Worm (Caenorhabditis elegans) whole organism, late embryonic: ENCODE measurements around the gene C36E6.8.

ENCODE experiments used
- C08G9.2 ChIP-seq: sonication (generic microtip); optimal IDR thresholded peaks from 2 replicates; lab custom pipeline; 2016; ENCODE audit warnings: mild to moderate bottlenecking, missing genetic modification characterization, moderate library complexity, missing compliant biosample characterization
- K09A11.1 ChIP-seq: sonication (generic microtip); optimal IDR thresholded peaks from 2 replicates; lab custom pipeline; 2017; ENCODE audit warnings: antibody characterized with exemption, mild to moderate bottlenecking, missing genetic modification characterization, missing compliant biosample characterization; ENCODE audit not compliant: insufficient read depth
- ahr-1 ChIP-seq: sonication (generic microtip); optimal IDR thresholded peaks from 2 replicates; lab custom pipeline; 2016; ENCODE audit warnings: missing genetic modification characterization, missing compliant biosample characterization
- ceh-18 ChIP-seq: sonication (generic microtip); optimal IDR thresholded peaks from 2 replicates; lab custom pipeline; 2016; ENCODE audit warnings: missing genetic modification characterization, missing compliant biosample characterization
- ceh-2 ChIP-seq: sonication (generic microtip); optimal IDR thresholded peaks from 2 replicates; lab custom pipeline; 2016; ENCODE audit warnings: missing genotype, missing genetic modification characterization, missing compliant biosample characterization
- ceh-45 ChIP-seq: fragments of 200-800 bp; sonication (Bioruptor generic); IDR thresholded peaks from 2 replicates; pipeline ENCODE4 v1.3.6; 2022; ENCODE audit warnings: missing genetic modification reagents, missing genetic modification characterization, missing compliant biosample characterization
- ceh-48 ChIP-seq: sonication (generic microtip); optimal IDR thresholded peaks from 2 replicates; lab custom pipeline; 2016; ENCODE audit warnings: missing genetic modification characterization, inconsistent platforms, missing compliant biosample characterization
- elt-2 ChIP-seq: sonication (generic microtip); optimal IDR thresholded peaks from 2 replicates; lab custom pipeline; 2016; ENCODE audit warnings: missing genetic modification reagents, missing genetic modification characterization, missing compliant biosample characterization
- fkh-6 ChIP-seq: sonication (generic microtip); optimal IDR thresholded peaks from 2 replicates; lab custom pipeline; 2016; ENCODE audit warnings: missing genetic modification characterization, missing compliant biosample characterization
- gmeb-2 ChIP-seq: sonication (generic microtip); optimal IDR thresholded peaks from 2 replicates; lab custom pipeline; 2016; ENCODE audit warnings: missing genetic modification characterization, inconsistent platforms, missing compliant biosample characterization
- hlh-13 ChIP-seq: fragments of 200-800 bp; sonication (Bioruptor generic); optimal IDR thresholded peaks from 2 replicates; lab custom pipeline; 2018; ENCODE audit warnings: mild to moderate bottlenecking, missing genetic modification characterization, missing compliant biosample characterization
- hlh-6 ChIP-seq: sonication (generic microtip); optimal IDR thresholded peaks from 2 replicates; lab custom pipeline; 2016; ENCODE audit warnings: missing genotype, missing genetic modification characterization, missing compliant biosample characterization
- lim-6 ChIP-seq: sonication (generic microtip); optimal IDR thresholded peaks from 2 replicates; lab custom pipeline; 2016; ENCODE audit warnings: missing genetic modification characterization, missing compliant biosample characterization
- madf-2 ChIP-seq: sonication (generic microtip); optimal IDR thresholded peaks from 2 replicates; lab custom pipeline; 2017; ENCODE audit warnings: missing genetic modification characterization, missing compliant biosample characterization
- nfya-1 ChIP-seq: sonication (generic microtip); optimal IDR thresholded peaks from 2 replicates; lab custom pipeline; 2017; ENCODE audit warnings: missing genetic modification characterization, mild to moderate bottlenecking, missing compliant biosample characterization, antibody characterized with exemption, moderate library complexity
- nhr-11 ChIP-seq: fragments of 150-350 bp; optimal IDR thresholded peaks from 2 replicates; lab custom pipeline; 2014; ENCODE audit warnings: missing biosample characterization, missing genetic modification characterization
- pax-1 ChIP-seq: fragments of 150-350 bp; optimal IDR thresholded peaks from 2 replicates; lab custom pipeline; 2014; ENCODE audit warnings: missing biosample characterization, missing genetic modification characterization
- pha-2 ChIP-seq: sonication (generic microtip); optimal IDR thresholded peaks from 2 replicates; lab custom pipeline; 2017; ENCODE audit warnings: mild to moderate bottlenecking, missing genetic modification characterization, missing compliant biosample characterization
- sox-2 ChIP-seq: fragments of 200-800 bp; sonication (Bioruptor generic); IDR thresholded peaks from 2 replicates; pipeline ENCODE4 v1.3.6; 2022; ENCODE audit warnings: missing genetic modification reagents, missing genetic modification characterization, missing compliant biosample characterization
- sox-4 ChIP-seq: sonication (generic microtip); optimal IDR thresholded peaks from 2 replicates; lab custom pipeline; 2017; ENCODE audit warnings: mild to moderate bottlenecking, missing genetic modification characterization, inconsistent platforms, missing compliant biosample characterization
- syd-9 ChIP-seq: sonication (generic microtip); optimal IDR thresholded peaks from 2 replicates; lab custom pipeline; 2016; ENCODE audit warnings: mild to moderate bottlenecking, missing genetic modification characterization, moderate library complexity, missing compliant biosample characterization
- tbx-7 ChIP-seq: sonication (generic microtip); optimal IDR thresholded peaks from 2 replicates; lab custom pipeline; 2016; ENCODE audit warnings: missing genotype, missing genetic modification characterization, missing compliant biosample characterization
- unc-55 ChIP-seq: sonication (generic microtip); optimal IDR thresholded peaks from 2 replicates; lab custom pipeline; 2017; ENCODE audit warnings: missing biosample characterization, missing genetic modification reagents, missing genetic modification characterization
- zip-5 ChIP-seq: sonication (generic microtip); optimal IDR thresholded peaks from 2 replicates; lab custom pipeline; 2016; ENCODE audit warnings: missing genetic modification characterization, missing compliant biosample characterization

The C36E6.8 gene

DNA sequence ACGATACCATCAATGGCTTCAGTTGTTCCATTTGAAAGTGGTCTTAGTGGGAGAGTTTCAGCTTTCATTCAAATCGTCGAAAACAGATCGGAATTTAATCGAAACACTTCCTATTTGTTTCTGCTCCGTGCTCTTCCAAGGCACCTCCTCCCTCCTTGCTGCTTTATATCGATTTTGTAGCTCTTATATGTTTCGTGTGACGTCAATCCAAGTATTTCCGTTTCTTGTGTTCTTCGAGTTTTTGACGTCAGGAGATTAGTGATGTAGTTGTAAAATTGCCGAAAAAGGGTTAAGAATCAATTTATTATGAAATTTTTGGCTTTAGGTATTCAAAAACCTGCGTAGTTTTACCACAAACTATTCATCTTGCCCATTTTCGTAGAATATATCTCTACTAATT lies 28.1 kb downstream of the C36E6.8 start, which contains the start of gene ZK54.3:
ZK54.3 (minus strand) TSS at position 391 of the 400 bp plus-strand sequence.
- TF ChIP-seq ceh-48: peak; percentile 53
- no peak for TF ChIP-seq fkh-6 (tag; lab: Kevin White, UChicago)
- no peak for TF ChIP-seq pax-1 (tag; lab: Kevin White, UChicago)

DNA sequence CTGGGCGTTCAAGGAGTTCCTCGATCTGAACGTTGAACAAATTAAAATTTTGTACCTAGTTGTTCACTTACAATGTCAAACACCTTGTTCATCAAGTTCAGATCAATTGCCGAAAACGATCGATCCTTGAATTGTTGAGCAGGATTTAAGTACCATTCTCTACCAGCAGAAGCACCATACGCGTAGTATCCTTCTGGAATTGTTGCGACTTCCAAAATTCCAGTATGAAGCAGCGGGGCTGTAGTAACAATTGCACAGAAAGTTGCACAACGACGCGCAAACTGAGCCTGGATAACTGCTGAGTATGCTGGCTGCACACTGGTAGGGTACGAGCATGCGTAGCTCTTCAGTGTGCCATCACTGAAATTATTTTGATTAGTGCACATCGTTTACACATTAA lies 30.0 kb downstream of the C36E6.8 start:
- TF ChIP-seq C08G9.2 (tag; lab: Kevin White, UChicago): no peak
- TF ChIP-seq nfya-1 (tag; lab: Kevin White, UChicago): no peak
- TF ChIP-seq nhr-11 (tag; lab: Kevin White, UChicago): no peak
- no peak for TF ChIP-seq sox-2 (GFP tag; lab: Robert Waterston, UW)
- no peak for TF ChIP-seq madf-2
- TF ChIP-seq sox-4: no peak
- no peak for TF ChIP-seq pax-1 (tag; lab: Kevin White, UChicago)
- no peak for TF ChIP-seq unc-55 (GFP tag; lab: Kevin White, UChicago)
- no peak for TF ChIP-seq pha-2 (tag; lab: Kevin White, UChicago)
- TF ChIP-seq K09A11.1 (tag; lab: Kevin White, UChicago): no peak
- TF ChIP-seq syd-9 (tag; lab: Kevin White, UChicago): no peak
- TF ChIP-seq lim-6 (tag; lab: Kevin White, UChicago): no peak
- TF ChIP-seq ceh-45 (GFP tag; lab: Robert Waterston, UW): no peak
- no peak for TF ChIP-seq ceh-18 (tag; lab: Kevin White, UChicago)

DNA sequence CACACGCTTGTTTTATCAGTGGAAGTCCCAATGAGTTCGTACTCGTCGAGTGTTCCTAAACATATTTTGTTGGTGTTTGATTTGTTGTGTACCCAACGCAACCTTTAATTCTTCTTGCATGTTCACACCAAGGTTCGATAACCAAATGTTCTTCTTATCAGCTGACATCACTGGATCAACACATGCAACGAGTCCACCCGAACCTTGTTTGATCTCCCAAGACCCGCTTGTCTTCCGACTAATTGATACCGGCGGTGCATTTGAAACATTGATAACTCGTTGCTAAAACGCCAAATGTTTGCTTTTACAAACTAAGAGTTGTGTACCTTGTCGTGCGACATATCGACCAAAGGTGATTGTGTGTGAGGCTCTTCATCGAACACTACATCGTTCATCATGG lies 33.2 kb downstream of the C36E6.8 start:
- TF ChIP-seq gmeb-2 (tag; lab: Kevin White, UChicago): no peak
- TF ChIP-seq ahr-1 (tag; lab: Kevin White, UChicago): no peak
- peak; percentile 73 for TF ChIP-seq elt-2 (tag; lab: Kevin White, UChicago)
- TF ChIP-seq, all 69 proteins: peak for 1

DNA sequence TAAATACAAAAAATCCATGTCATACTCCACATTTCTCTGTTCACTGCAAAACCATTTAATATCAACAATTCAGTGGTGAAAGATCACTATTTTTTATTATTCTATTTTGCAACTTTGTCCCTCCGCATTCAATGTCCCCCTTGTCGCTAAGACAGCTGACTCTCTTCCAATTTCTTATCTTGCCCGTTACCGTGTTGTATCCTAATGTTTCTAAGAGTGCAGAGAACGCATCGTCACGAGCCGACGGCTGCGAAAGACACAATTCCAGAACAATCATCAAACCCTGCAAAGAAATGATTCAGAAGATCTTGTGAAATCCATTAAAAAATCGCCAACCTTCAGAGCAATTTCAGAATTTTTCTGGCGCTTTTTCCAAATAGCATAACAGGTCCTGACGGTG lies 34.4 kb downstream of the C36E6.8 start:
- TF ChIP-seq ceh-2: no peak
- no peak for TF ChIP-seq zip-5 (tag; lab: Kevin White, UChicago)
- no peak for TF ChIP-seq hlh-6 (tag; lab: Kevin White, UChicago)
- TF ChIP-seq madf-2: no peak
- TF ChIP-seq sox-4: no peak
- no peak for TF ChIP-seq hlh-13 (GFP tag; lab: Kevin White, UChicago)

DNA sequence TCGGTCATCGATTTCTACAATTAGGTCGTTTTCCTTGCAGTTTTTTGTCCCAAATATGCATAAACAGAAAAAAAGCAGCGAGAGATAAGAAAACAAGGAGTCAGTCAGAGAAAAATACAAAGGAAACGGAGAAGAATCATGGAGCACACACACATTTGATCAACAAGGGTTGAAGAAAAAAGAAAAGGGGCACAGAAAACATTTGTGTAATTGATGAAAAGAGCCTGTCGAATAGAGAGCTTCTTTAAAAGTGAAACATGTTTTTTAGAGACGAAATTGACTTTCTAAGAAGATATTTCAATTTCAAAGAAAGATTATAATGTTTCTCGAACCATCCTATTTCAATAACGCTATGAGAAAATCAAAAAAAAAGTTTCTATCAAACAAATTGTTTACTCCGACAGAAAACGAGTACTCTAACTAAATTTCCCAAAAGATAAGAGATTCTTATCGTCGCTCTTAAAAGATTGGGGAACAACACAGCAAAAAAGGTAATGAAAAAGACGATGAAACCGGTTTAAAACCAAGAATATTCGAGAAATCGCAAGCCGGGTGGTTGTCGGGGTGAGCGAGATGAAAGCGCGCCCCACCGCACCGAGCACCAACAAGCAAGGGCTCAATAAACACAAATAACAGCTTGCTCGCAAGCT lies 36.2 kb downstream of the C36E6.8 start, which contains the start of gene tps-1:
tps-1 (minus strand) TSS at position 14 of the 650 bp plus-strand sequence.
- TF ChIP-seq tbx-7 (tag; lab: Kevin White, UChicago): no peak
- TF ChIP-seq elt-2 (tag; lab: Kevin White, UChicago): peak; percentile 3
- TF ChIP-seq, all 69 proteins: peak for 1

DNA sequence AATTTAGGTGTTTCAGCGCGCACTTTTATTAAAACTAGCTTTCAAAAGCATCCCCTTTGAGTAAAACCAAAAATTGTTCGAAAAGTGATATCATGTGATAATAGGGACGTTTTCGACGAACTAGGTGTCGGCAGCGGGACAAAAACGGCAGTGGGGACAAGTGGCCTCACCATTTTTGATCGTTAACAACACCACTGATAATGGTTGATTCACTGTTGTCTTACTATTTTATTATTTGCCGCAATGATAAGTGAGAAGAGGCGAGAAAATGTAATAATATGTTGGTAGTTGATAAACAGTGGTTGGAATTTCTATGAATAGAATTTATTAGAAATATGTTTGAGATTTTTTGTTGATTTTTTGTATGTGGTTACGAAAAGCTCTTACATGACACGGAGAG lies 37.5 kb downstream of the C36E6.8 start:
- no peak for TF ChIP-seq sox-4
- no peak for TF ChIP-seq madf-2
- TF ChIP-seq elt-2 (tag; lab: Kevin White, UChicago): peak; percentile 72

DNA sequence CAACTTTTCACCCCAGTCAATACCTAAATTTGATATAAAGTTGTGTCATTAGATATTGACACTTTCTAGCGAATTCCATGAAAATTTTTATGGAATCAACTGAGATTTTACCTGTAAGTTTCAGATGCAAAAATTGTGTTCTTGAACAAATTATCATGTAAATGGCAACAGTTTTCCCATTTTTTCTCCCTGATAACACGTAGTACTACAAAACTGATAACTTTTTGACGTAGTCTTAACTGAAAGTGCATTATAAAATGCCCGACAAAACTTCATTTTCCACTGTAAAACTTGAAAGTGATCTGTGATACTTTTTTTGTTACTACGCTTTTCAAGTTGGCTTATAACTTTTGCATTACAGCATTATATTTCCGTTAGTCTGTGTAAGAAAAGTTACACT lies 40.2 kb downstream of the C36E6.8 start:
- TF ChIP-seq ahr-1 (tag; lab: Kevin White, UChicago) (no peak), elt-2 (tag; lab: Kevin White, UChicago) (peak; percentile 18)
